Worm (Caenorhabditis elegans): ENCODE measurements around the gene F15H10.9.

- TF ChIP-seq swsn-7 (tag; optimal IDR thresholded peaks at IDR 0.05) (no peak), nhr-19 (GFP tag; conservative IDR thresholded peaks at IDR 0.05) (no peak), egl-27 (tag; optimal IDR thresholded peaks at IDR 0.05) (no peak), mdl-1 (tag; optimal IDR thresholded peaks at IDR 0.05) (no peak)
Measured at ce11 chrV:10371951-10372350, 42.6 kb downstream of the F15H10.9 start, which contains the start of gene ugt-49.
